Worm (Caenorhabditis elegans): ENCODE results near the gene str-246.

- TF ChIP-seq W03F9.2 (tag; optimal IDR thresholded peaks at IDR 0.05) = no peak
- no peak for TF ChIP-seq him-1 (tag; optimal IDR thresholded peaks at IDR 0.05)
Observed at ce11 chrIII:11045196-11045595, 32.3 kb upstream of the str-246 start.

All from whole organism, L4/young adult.